Fruit fly (Drosophila melanogaster) whole organism, embryonic: ENCODE measurements around the gene CG11655.
A peak's percentile ranks its signal among the peaks of the same experiment; 100 is the strongest.

Experiments
- C15 ChIP-seq: fragments of 200-800 bp; sonication (Bioruptor generic); IDR thresholded peaks from 3 replicates; pipeline ENCODE4 v1.3.6; 2022; ENCODE audit warnings: missing biosample characterization, missing genetic modification characterization
- CG10209 ChIP-seq: fragments of 200-800 bp; sonication (Bioruptor generic); optimal IDR thresholded peaks from 3 replicates; lab custom pipeline; 2017; ENCODE audit warnings: missing biosample characterization, mild to moderate bottlenecking, missing genetic modification characterization, missing genetic modification reagents
- CG11247 ChIP-seq: fragments of 200-800 bp; sonication (Bioruptor generic); IDR thresholded peaks from 2 replicates; pipeline ENCODE4 v1.3.6; 2022; ENCODE audit warnings: missing biosample characterization, missing genetic modification characterization
- CG1233 ChIP-seq: fragments of 200-800 bp; sonication (Bioruptor generic); optimal IDR thresholded peaks from 4 replicates; lab custom pipeline; 2018; ENCODE audit warnings: missing biosample characterization, mild to moderate bottlenecking, missing genetic modification characterization
- CG12942 ChIP-seq: fragments of 200-800 bp; sonication (Bioruptor generic); optimal IDR thresholded peaks from 3 replicates; lab custom pipeline; 2016; ENCODE audit warnings: missing biosample characterization, missing genetic modification characterization
- CG13424 ChIP-seq: fragments of 200-800 bp; sonication (Bioruptor generic); optimal IDR thresholded peaks from 2 replicates; lab custom pipeline; 2019; ENCODE audit warnings: missing biosample characterization, mild to moderate bottlenecking, missing genetic modification characterization, moderate library complexity
- CG15514 ChIP-seq: fragments of 200-800 bp; sonication (Bioruptor generic); optimal IDR thresholded peaks from 3 replicates; lab custom pipeline; 2017; ENCODE audit warnings: missing biosample characterization, missing genetic modification characterization, mild to moderate bottlenecking, moderate library complexity, missing genetic modification reagents
- CG17328 ChIP-seq: fragments of 200-800 bp; sonication (Bioruptor generic); IDR thresholded peaks from 2 replicates; pipeline ENCODE4 v1.3.6; 2022; ENCODE audit warnings: missing biosample characterization, missing genetic modification characterization
- CG18599 ChIP-seq: fragments of 200-800 bp; sonication (Bioruptor generic); optimal IDR thresholded peaks from 3 replicates; lab custom pipeline; 2017; ENCODE audit warnings: missing biosample characterization, missing genetic modification characterization, mild to moderate bottlenecking, moderate library complexity, missing genetic modification reagents
- CG2875 ChIP-seq: fragments of 200-800 bp; sonication (Bioruptor generic); optimal IDR thresholded peaks from 2 replicates; lab custom pipeline; 2017; ENCODE audit warnings: missing biosample characterization, mild to moderate bottlenecking, missing genetic modification characterization, missing genetic modification reagents
- CG2889 ChIP-seq: fragments of 200-800 bp; sonication (Bioruptor generic); IDR thresholded peaks from 3 replicates; pipeline ENCODE4 v1.3.6; 2022; ENCODE audit warnings: missing biosample characterization, missing genetic modification characterization
- CG31224 ChIP-seq: fragments of 200-800 bp; sonication (Bioruptor generic); IDR thresholded peaks from 2 replicates; pipeline ENCODE4 v1.3.6; 2022; ENCODE audit warnings: missing biosample characterization, missing genetic modification characterization
- CG31441 ChIP-seq: fragments of 200-800 bp; sonication (Bioruptor generic); IDR thresholded peaks from 2 replicates; pipeline ENCODE4 v1.3.6; 2022; ENCODE audit warnings: missing biosample characterization, missing genetic modification characterization
- CG32532 ChIP-seq: fragments of 200-800 bp; sonication (Bioruptor generic); IDR thresholded peaks from 2 replicates; pipeline ENCODE4 v1.3.6; 2022; ENCODE audit warnings: missing biosample characterization, missing genetic modification characterization
- CG32772 ChIP-seq: fragments of 200-800 bp; sonication (Bioruptor generic); IDR thresholded peaks from 2 replicates; pipeline ENCODE4 v1.3.6; 2022; ENCODE audit warnings: missing biosample characterization, missing genetic modification characterization
- CG3407 ChIP-seq: fragments of 200-800 bp; sonication (Bioruptor generic); optimal IDR thresholded peaks from 2 replicates; lab custom pipeline; 2018; ENCODE audit warnings: missing biosample characterization, mild to moderate bottlenecking, missing genetic modification characterization
- CG3838 ChIP-seq: fragments of 200-800 bp; sonication (Bioruptor generic); optimal IDR thresholded peaks from 3 replicates; lab custom pipeline; 2016; ENCODE audit warnings: missing biosample characterization, missing genetic modification characterization
- CG4328 ChIP-seq: fragments of 200-800 bp; sonication (Bioruptor generic); optimal IDR thresholded peaks from 3 replicates; lab custom pipeline; 2017; ENCODE audit warnings: missing biosample characterization, missing genetic modification reagents, missing genetic modification characterization
- CG43689 ChIP-seq: fragments of 200-800 bp; sonication (Bioruptor generic); IDR thresholded peaks from 2 replicates; pipeline ENCODE4 v1.3.6; 2022; ENCODE audit warnings: missing biosample characterization, missing genetic modification characterization
- CG7745 ChIP-seq: fragments of 200-800 bp; sonication (Bioruptor generic); optimal IDR thresholded peaks from 2 replicates; lab custom pipeline; 2018; ENCODE audit warnings: missing biosample characterization, mild to moderate bottlenecking, missing genetic modification characterization, moderate library complexity
- Camta ChIP-seq: fragments of 200-800 bp; sonication (Bioruptor generic); optimal IDR thresholded peaks from 2 replicates; lab custom pipeline; 2016; ENCODE audit warnings: missing biosample characterization, missing genetic modification characterization
- CrebB ChIP-seq: fragments of 200-800 bp; sonication (Bioruptor generic); optimal IDR thresholded peaks from 3 replicates; lab custom pipeline; 2018; ENCODE audit warnings: missing biosample characterization, mild to moderate bottlenecking, missing genetic modification characterization
- D19A ChIP-seq: fragments of 200-800 bp; optimal IDR thresholded peaks from 3 replicates; lab custom pipeline; 2019; ENCODE audit warnings: missing biosample characterization, mild to moderate bottlenecking, missing genetic modification characterization, moderate library complexity
- Dip3 ChIP-seq: fragments of 200-800 bp; sonication (Bioruptor generic); optimal IDR thresholded peaks from 3 replicates; lab custom pipeline; 2016; ENCODE audit warnings: missing biosample characterization, missing genetic modification characterization
- Dref ChIP-seq: fragments of 200-800 bp; sonication (Bioruptor generic); IDR thresholded peaks from 2 replicates; pipeline ENCODE4 v1.3.6; 2022; ENCODE audit warnings: missing biosample characterization, missing genetic modification characterization
- HLH3B ChIP-seq: fragments of 200-800 bp; sonication (Bioruptor generic); IDR thresholded peaks from 2 replicates; pipeline ENCODE4 v1.3.6; 2022; ENCODE audit warnings: missing biosample characterization, missing genetic modification characterization
- Hand ChIP-seq: fragments of 200-800 bp; sonication (Bioruptor generic); optimal IDR thresholded peaks from 2 replicates; lab custom pipeline; 2017; ENCODE audit warnings: mild to moderate bottlenecking, missing biosample characterization, missing genetic modification reagents, missing genetic modification characterization
- Hr3 ChIP-seq: fragments of 200-800 bp; sonication (Bioruptor generic); optimal IDR thresholded peaks from 3 replicates; lab custom pipeline; 2016; ENCODE audit warnings: missing biosample characterization, missing genetic modification characterization
- Hr78 ChIP-seq, 2 experiments: fragments of 200-800 bp in 1 of 2; fragments of >200 bp in 1 of 2; sonication (Bioruptor generic) in 1 of 2; optimal IDR thresholded peaks; 2 replicates each; lab custom pipeline; 2017 to 2019; ENCODE audit warnings: missing biosample characterization in 2 of 2, missing genetic modification characterization in 2 of 2, mild to moderate bottlenecking in 1 of 2, moderate library complexity in 1 of 2
- Mrtf ChIP-seq: fragments of 200-800 bp; sonication (Bioruptor generic); IDR thresholded peaks from 3 replicates; pipeline ENCODE4 v1.3.6; 2022; ENCODE audit warnings: missing biosample characterization, missing genetic modification characterization
- Nf-YA ChIP-seq: fragments of 200-800 bp; sonication (Bioruptor generic); IDR thresholded peaks from 2 replicates; pipeline ENCODE4 v1.3.6; 2022; ENCODE audit warnings: missing biosample characterization, missing genetic modification characterization
- Optix ChIP-seq: fragments of 200-800 bp; sonication (Bioruptor generic); IDR thresholded peaks from 3 replicates; pipeline ENCODE4 v1.3.6; 2022; ENCODE audit warnings: missing biosample characterization, missing genetic modification characterization
- ara ChIP-seq: fragments of 200-800 bp; sonication (Bioruptor generic); IDR thresholded peaks from 2 replicates; pipeline ENCODE4 v1.3.6; 2022; ENCODE audit warnings: missing biosample characterization, missing genetic modification characterization
- cas ChIP-seq: fragments of 200-800 bp; sonication (Bioruptor generic); IDR thresholded peaks from 2 replicates; pipeline ENCODE4 v1.3.6; 2022; ENCODE audit warnings: missing biosample characterization, missing genetic modification characterization
- cg ChIP-seq: fragments of 200-800 bp; sonication (Bioruptor generic); optimal IDR thresholded peaks from 3 replicates; lab custom pipeline; 2019; ENCODE audit warnings: missing biosample characterization, mild to moderate bottlenecking, missing genetic modification characterization, moderate library complexity
- chif ChIP-seq, 2 experiments: fragments of 200-800 bp; sonication (Bioruptor generic); optimal IDR thresholded peaks; 3 replicates each; lab custom pipeline; 2016; ENCODE audit warnings: missing biosample characterization in 2 of 2, missing genetic modification characterization in 2 of 2
- ewg ChIP-seq: fragments of 200-800 bp; sonication (Bioruptor generic); optimal IDR thresholded peaks from 3 replicates; lab custom pipeline; 2017; ENCODE audit warnings: mild to moderate bottlenecking, missing biosample characterization, missing genetic modification reagents, missing genetic modification characterization
- fu2 ChIP-seq: fragments of 200-800 bp; sonication (Bioruptor generic); optimal IDR thresholded peaks from 2 replicates; lab custom pipeline; 2016; ENCODE audit warnings: missing biosample characterization, missing genetic modification characterization
- gcm ChIP-seq: fragments of 200-800 bp; sonication (Bioruptor generic); optimal IDR thresholded peaks from 2 replicates; lab custom pipeline; 2019; ENCODE audit warnings: missing biosample characterization, mild to moderate bottlenecking, missing genetic modification characterization, moderate library complexity
- hkb ChIP-seq, 2 experiments: fragments of 200-800 bp in 1 of 2; fragments of >200 bp in 1 of 2; sonication (Bioruptor generic) in 1 of 2; IDR thresholded peaks in 1 of 2; optimal IDR thresholded peaks in 1 of 2; 2 replicates each; pipeline versions ENCODE4 v1.3.6 to Lab custom; 2017 to 2022; ENCODE audit warnings: missing biosample characterization in 1 of 2, missing genetic modification characterization in 1 of 2
- insv ChIP-seq, 2 experiments: fragments of 200-800 bp; sonication (Bioruptor generic); optimal IDR thresholded peaks; 3 replicates each; lab custom pipeline; 2016 to 2018; ENCODE audit warnings: missing biosample characterization in 2 of 2, missing genetic modification characterization in 2 of 2
- klu ChIP-seq: fragments of 200-800 bp; sonication (Bioruptor generic); IDR thresholded peaks from 2 replicates; pipeline ENCODE4 v1.3.6; 2022; ENCODE audit warnings: missing biosample characterization, missing genetic modification characterization
- nerfin-2 ChIP-seq: fragments of 200-800 bp; sonication (Bioruptor generic); IDR thresholded peaks from 2 replicates; pipeline ENCODE4 v1.3.6; 2022; ENCODE audit warnings: missing biosample characterization, missing genetic modification characterization; ENCODE audit not compliant: partially characterized antibody
- prd ChIP-seq, 3 experiments: fragments of >200 bp in 2 of 3; fragments of 200-800 bp in 1 of 3; sonication (Bioruptor generic) in 1 of 3; optimal IDR thresholded peaks in 2 of 3; IDR thresholded peaks in 1 of 3; 2 replicates in 2 of 3; 3 replicates in 1 of 3; pipeline versions ENCODE4 v1.3.6 to Lab custom; 2017 to 2022; ENCODE audit warnings: missing biosample characterization in 1 of 3, missing genetic modification characterization in 1 of 3
- pum ChIP-seq: fragments of 200-800 bp; sonication (Bioruptor generic); optimal IDR thresholded peaks from 2 replicates; lab custom pipeline; 2016; ENCODE audit warnings: missing biosample characterization, missing genetic modification characterization
- schlank ChIP-seq: fragments of 200-800 bp; sonication (Bioruptor generic); optimal IDR thresholded peaks from 2 replicates; lab custom pipeline; 2018; ENCODE audit warnings: missing biosample characterization, mild to moderate bottlenecking, missing genetic modification characterization
- stwl ChIP-seq: fragments of 200-800 bp; sonication (Bioruptor generic); optimal IDR thresholded peaks from 3 replicates; lab custom pipeline; 2018; ENCODE audit warnings: missing biosample characterization, mild to moderate bottlenecking, missing genetic modification characterization, moderate library complexity
- toy ChIP-seq: fragments of 200-800 bp; sonication (Bioruptor generic); IDR thresholded peaks from 2 replicates; pipeline ENCODE4 v1.3.6; 2022; ENCODE audit warnings: missing biosample characterization, missing genetic modification characterization
- yki ChIP-seq: fragments of >200 bp; optimal IDR thresholded peaks from 3 replicates; lab custom pipeline; 2018
- zfh1 ChIP-seq: fragments of 200-800 bp; sonication (Bioruptor generic); IDR thresholded peaks from 3 replicates; pipeline ENCODE4 v1.3.6; 2022; ENCODE audit warnings: missing biosample characterization, missing genetic modification characterization

CG11655 gene

DNA sequence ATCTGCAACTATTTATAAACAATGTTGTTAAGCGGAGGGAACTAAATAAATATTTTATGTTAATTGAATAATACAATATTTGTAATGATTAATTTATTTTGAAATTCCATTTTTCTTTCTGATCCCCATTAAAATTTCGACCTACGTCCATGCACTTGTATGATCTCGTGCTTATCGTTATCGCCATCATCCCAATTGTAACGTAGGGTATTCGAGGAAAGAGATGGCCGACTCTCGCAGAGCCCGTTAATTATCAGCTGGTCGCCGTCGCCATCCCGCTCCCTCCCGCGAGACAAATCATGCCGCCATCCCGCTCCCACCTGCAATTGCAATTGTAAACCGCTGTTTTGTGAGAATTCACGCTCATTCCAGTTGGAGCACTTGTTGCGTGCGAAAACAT, at the start of gene CG11655:
Gene CG11655 (plus strand): TSS at position 351 of the 400 bp plus-strand sequence.
- peak; percentile 38 for TF ChIP-seq CG1233 (GFP tag; lab: Kevin White, UChicago)
- TF ChIP-seq Nf-YA (GFP tag; lab: Robert Waterston, UW): no peak
- 0 out of 2 replicates have a peak, but pooled peaks have one; percentile 46 for TF ChIP-seq CG17328 (GFP tag; lab: Robert Waterston, UW)
- TF ChIP-seq D19A (tag; lab: Kevin White, UChicago): no peak
- no peak for TF ChIP-seq CG10209 (GFP tag; lab: Kevin White, UChicago)
- TF ChIP-seq CG3838 (GFP tag; lab: Kevin White, UChicago): no peak
- no peak for TF ChIP-seq Hand (GFP tag; lab: Kevin White, UChicago)
- TF ChIP-seq Hr3: peak; percentile 4
- no peak for TF ChIP-seq CG11247
- no peak for TF ChIP-seq C15 (GFP tag; lab: Robert Waterston, UW)
- 0 out of 2 replicates have a peak, but pooled peaks have one; percentile 16 for TF ChIP-seq CG32532 (GFP tag; lab: Robert Waterston, UW)
- TF ChIP-seq CG15514 (GFP tag; lab: Kevin White, UChicago): peak; percentile 48
- TF ChIP-seq nerfin-2: no peak
- TF ChIP-seq hkb (optimal IDR thresholded peaks at IDR 0.05; lab: Kevin White, UChicago): no peak
- TF ChIP-seq hkb (GFP tag; IDR thresholded peaks at IDR 0.05; lab: Robert Waterston, UW): peak; percentile 43; the same call in 1 of the 2 replicates
- TF ChIP-seq HLH3B (GFP tag; lab: Robert Waterston, UW): 0 out of 2 replicates have a peak, but pooled peaks have one; percentile 13
- TF ChIP-seq cas (GFP tag; lab: Robert Waterston, UW): no peak
- no peak for TF ChIP-seq CG43689 (GFP tag; lab: Robert Waterston, UW)
- TF ChIP-seq CG32772: no peak
- no peak for TF ChIP-seq Optix (GFP tag; lab: Robert Waterston, UW)
- TF ChIP-seq stwl: no peak
- no peak for TF ChIP-seq prd (optimal IDR thresholded peaks at IDR 0.05; lab: Kevin White, UChicago)
- TF ChIP-seq prd (GFP tag; IDR thresholded peaks at IDR 0.05; lab: Robert Waterston, UW): peak; percentile 69; the same call in 2 of the 3 replicates
- TF ChIP-seq CG3407 (GFP tag; lab: Kevin White, UChicago): no peak
- no peak for TF ChIP-seq Hr78 (GFP tag; optimal IDR thresholded peaks at IDR 0.05; lab: Kevin White, UChicago)
- TF ChIP-seq chif (GFP tag; optimal IDR thresholded peaks at IDR 0.05; lab: Kevin White, UChicago): no peak
- TF ChIP-seq Mrtf: no peak
- TF ChIP-seq toy (GFP tag; lab: Robert Waterston, UW): no peak
- peak; percentile 13 for TF ChIP-seq CG13424 (tag; lab: Kevin White, UChicago)
- TF ChIP-seq cg (GFP tag; lab: Kevin White, UChicago): no peak
- TF ChIP-seq klu (GFP tag; lab: Robert Waterston, UW): no peak
- no peak for TF ChIP-seq gcm
- peak; percentile 68; the same call in 2 of the 3 replicates for TF ChIP-seq zfh1 (GFP tag; lab: Robert Waterston, UW)
- TF ChIP-seq ewg (GFP tag; lab: Kevin White, UChicago): no peak
- peak; percentile 47; the same call in 1 of the 2 replicates for TF ChIP-seq ara (GFP tag; lab: Robert Waterston, UW)
- peak; percentile 38; the same call in 1 of the 2 replicates for TF ChIP-seq CG31441
- no peak for TF ChIP-seq fu2 (GFP tag; lab: Kevin White, UChicago)
- TF ChIP-seq yki (lab: Kevin White, UChicago): no peak
- peak in 1 of 2 experiments; percentile 89 for TF ChIP-seq insv (GFP tag; optimal IDR thresholded peaks at IDR 0.05; lab: Kevin White, UChicago)
- TF ChIP-seq schlank (tag; lab: Kevin White, UChicago): no peak
- no peak for TF ChIP-seq CG2875 (GFP tag; lab: Kevin White, UChicago)
- no peak for TF ChIP-seq CG31224 (GFP tag; lab: Robert Waterston, UW)
- TF ChIP-seq CG7745 (tag; lab: Kevin White, UChicago): no peak
- peak; percentile 39 for TF ChIP-seq CG18599
- no peak for TF ChIP-seq CG12942 (GFP tag; lab: Kevin White, UChicago)
- no peak for TF ChIP-seq pum (GFP tag; lab: Kevin White, UChicago)
- no peak for TF ChIP-seq Camta (GFP tag; lab: Kevin White, UChicago)
- TF ChIP-seq CG4328: no peak
- TF ChIP-seq CG2889 (GFP tag; lab: Robert Waterston, UW): no peak
- TF ChIP-seq CrebB: no peak
- TF ChIP-seq Dref (GFP tag; lab: Robert Waterston, UW): 0 out of 2 replicates have a peak, but pooled peaks have one; percentile 23
- no peak for TF ChIP-seq Dip3
